Fruit fly (Drosophila melanogaster) S2 (cell line): ENCODE data around the gene Or85a.

Source experiments
- CG8478 ChIP-seq: fragments of >200 bp; optimal IDR thresholded peaks from 2 replicates; lab custom pipeline; 2018
- CTCF ChIP-seq, 2 experiments: fragments of >200 bp; optimal IDR thresholded peaks; 2 replicates each; lab custom pipeline; 2018

dm6 chr3R:8317709-8318335, 3.7 kb upstream of the Or85a start:
- no peak for TF ChIP-seq CG8478 (lab: Kevin White, UChicago)
- no peak for TF ChIP-seq CTCF (optimal IDR thresholded peaks at IDR 0.05; lab: Kevin White, UChicago)
